Worm (Caenorhabditis elegans) whole organism, L4 larva: ENCODE data around the gene ZC513.14.

ENCODE experiments used
- D1046.2 ChIP-seq: fragments of 200-800 bp; sonication (Bioruptor generic); IDR thresholded peaks from 2 replicates; pipeline ENCODE4 v1.3.6; 2022; ENCODE audit warnings: missing genetic modification characterization, missing compliant biosample characterization
- F10B5.3 ChIP-seq: sonication (generic microtip); optimal IDR thresholded peaks from 2 replicates; lab custom pipeline; 2016; ENCODE audit warnings: mild to moderate bottlenecking, missing genetic modification characterization, missing compliant biosample characterization
- F26F4.8 ChIP-seq: fragments of 200-800 bp; sonication (Bioruptor generic); conservative IDR thresholded peaks from 2 replicates; pipeline ENCODE4 v1.3.6; 2022; ENCODE audit warnings: missing genetic modification characterization, missing compliant biosample characterization
- R02D3.7 ChIP-seq: fragments of 150-350 bp; sonication (generic microtip); optimal IDR thresholded peaks from 3 replicates; lab custom pipeline; 2014; ENCODE audit warnings: missing biosample characterization, missing genetic modification characterization
- Y105C5A.15 ChIP-seq: fragments of 200-800 bp; sonication (Bioruptor generic); IDR thresholded peaks from 2 replicates; pipeline ENCODE4 v1.3.6; 2022; ENCODE audit warnings: missing genetic modification characterization, missing compliant biosample characterization
- ZK337.2 ChIP-seq: fragments of 200-800 bp; sonication (Bioruptor generic); IDR thresholded peaks from 2 replicates; pipeline ENCODE4 v1.3.6; 2022; ENCODE audit warnings: missing genetic modification reagents, missing genetic modification characterization, missing compliant biosample characterization
- aly-2 ChIP-seq: sonication (generic microtip); optimal IDR thresholded peaks from 2 replicates; lab custom pipeline; 2018; ENCODE audit warnings: missing biosample characterization, missing genetic modification characterization
- ceh-20 ChIP-seq: fragments of 200-800 bp; sonication (Bioruptor generic); IDR thresholded peaks from 2 replicates; pipeline ENCODE4 v1.3.6; 2022; ENCODE audit warnings: missing genetic modification reagents, missing genetic modification characterization, missing compliant biosample characterization
- ceh-44 ChIP-seq: fragments of 200-800 bp; sonication (Bioruptor generic); IDR thresholded peaks from 2 replicates; pipeline ENCODE4 v1.3.6; 2022; ENCODE audit warnings: missing genetic modification reagents, missing genetic modification characterization, missing compliant biosample characterization
- ceh-82 ChIP-seq: sonication (generic microtip); optimal IDR thresholded peaks from 2 replicates; lab custom pipeline; 2017; ENCODE audit warnings: missing biosample characterization, missing genetic modification characterization
- ctbp-1 ChIP-seq: fragments of 200-800 bp; sonication (Bioruptor generic); IDR thresholded peaks from 2 replicates; pipeline ENCODE4 v1.3.6; 2022; ENCODE audit warnings: missing genetic modification reagents, missing genetic modification characterization, missing compliant biosample characterization
- hif-1 ChIP-seq, 2 experiments: sonication (generic microtip); optimal IDR thresholded peaks; 2 replicates each; lab custom pipeline; 2016 to 2017; ENCODE audit warnings: missing compliant biosample characterization in 2 of 2, missing genetic modification characterization in 2 of 2, missing genetic modification reagents in 2 of 2, missing genotype in 2 of 2, mild to moderate bottlenecking in 1 of 2
- hlh-30 ChIP-seq: sonication (generic microtip); optimal IDR thresholded peaks from 2 replicates; lab custom pipeline; 2017; ENCODE audit warnings: antibody characterized with exemption, mild to moderate bottlenecking, missing genetic modification characterization, missing compliant biosample characterization; ENCODE audit not compliant: insufficient read depth
- lin-13 ChIP-seq: fragments of 150-350 bp; optimal IDR thresholded peaks from 2 replicates; lab custom pipeline; 2014; ENCODE audit warnings: missing biosample characterization, missing genetic modification reagents, missing genetic modification characterization
- madf-9 ChIP-seq: fragments of 200-800 bp; sonication (Bioruptor generic); conservative IDR thresholded peaks from 2 replicates; pipeline ENCODE4 v1.3.6; 2022; ENCODE audit warnings: missing genetic modification reagents, missing genetic modification characterization, missing compliant biosample characterization
- mdl-1 ChIP-seq, 2 experiments: fragments of 150-350 bp in 1 of 2; sonication (generic microtip) in 1 of 2; optimal IDR thresholded peaks; 2 replicates each; lab custom pipeline; 2014 to 2017; ENCODE audit warnings: missing biosample characterization in 2 of 2, missing genetic modification characterization in 2 of 2
- mep-1 ChIP-seq: fragments of 150-350 bp; sonication (generic microtip); optimal IDR thresholded peaks from 3 replicates; lab custom pipeline; 2014; ENCODE audit warnings: missing biosample characterization, missing genetic modification characterization
- nhr-10 ChIP-seq: fragments of 150-350 bp; optimal IDR thresholded peaks from 2 replicates; lab custom pipeline; 2014; ENCODE audit warnings: missing biosample characterization, missing genetic modification characterization
- nhr-237 ChIP-seq: sonication (generic microtip); optimal IDR thresholded peaks from 2 replicates; lab custom pipeline; 2017; ENCODE audit warnings: missing biosample characterization, missing genetic modification characterization
- nhr-28 ChIP-seq: fragments of 150-350 bp; optimal IDR thresholded peaks from 2 replicates; lab custom pipeline; 2014; ENCODE audit warnings: missing biosample characterization, missing genetic modification characterization
- nhr-48 ChIP-seq: sonication (generic microtip); optimal IDR thresholded peaks from 2 replicates; lab custom pipeline; 2016; ENCODE audit warnings: mild to moderate bottlenecking, missing genetic modification characterization, missing compliant biosample characterization
- rbr-2 ChIP-seq: sonication (generic microtip); optimal IDR thresholded peaks from 2 replicates; lab custom pipeline; 2016; ENCODE audit warnings: missing genotype, missing genetic modification characterization, missing compliant biosample characterization
- snpc-1.2 ChIP-seq: fragments of 200-800 bp; sonication (Bioruptor generic); IDR thresholded peaks from 2 replicates; pipeline ENCODE4 v1.3.6; 2022; ENCODE audit warnings: missing genetic modification reagents, missing genetic modification characterization, missing compliant biosample characterization
- spr-1 ChIP-seq: sonication (generic microtip); optimal IDR thresholded peaks from 2 replicates; lab custom pipeline; 2016; ENCODE audit warnings: mild to moderate bottlenecking, missing genetic modification characterization, missing compliant biosample characterization
- tag-97 ChIP-seq: fragments of 200-800 bp; sonication (Bioruptor generic); IDR thresholded peaks from 2 replicates; pipeline ENCODE4 v1.3.6; 2022; ENCODE audit warnings: missing genetic modification characterization, missing compliant biosample characterization
- tra-1 ChIP-seq: fragments of 200-800 bp; sonication (Bioruptor generic); IDR thresholded peaks from 2 replicates; pipeline ENCODE4 v1.3.6; 2022; ENCODE audit warnings: missing genetic modification reagents, missing genetic modification characterization, missing compliant biosample characterization
- unc-39 ChIP-seq: sonication (generic microtip); optimal IDR thresholded peaks from 2 replicates; lab custom pipeline; 2017; ENCODE audit warnings: missing biosample characterization, missing genetic modification characterization
- unc-62 ChIP-seq, 3 experiments: fragments of 150-350 bp in 1 of 3; sonication (generic microtip); optimal IDR thresholded peaks in 2 of 3; peaks in 1 of 3; 1 replicate in 1 of 3; 2 replicates in 2 of 3; lab custom pipeline; 2014 to 2017; ENCODE audit warnings: missing biosample characterization in 3 of 3, missing genetic modification characterization in 3 of 3, missing genetic modification reagents in 3 of 3, missing genotype in 1 of 3
- zag-1 ChIP-seq: fragments of 150-350 bp; optimal IDR thresholded peaks from 2 replicates; lab custom pipeline; 2014; ENCODE audit warnings: missing biosample characterization, missing genetic modification characterization
- ztf-11 ChIP-seq: fragments of 150-350 bp; optimal IDR thresholded peaks from 2 replicates; lab custom pipeline; 2014; ENCODE audit warnings: missing biosample characterization, missing genetic modification characterization
- ztf-7 ChIP-seq: fragments of 150-350 bp; optimal IDR thresholded peaks from 2 replicates; lab custom pipeline; 2014; ENCODE audit warnings: missing biosample characterization, missing genetic modification characterization

The ZC513.14 gene

DNA sequence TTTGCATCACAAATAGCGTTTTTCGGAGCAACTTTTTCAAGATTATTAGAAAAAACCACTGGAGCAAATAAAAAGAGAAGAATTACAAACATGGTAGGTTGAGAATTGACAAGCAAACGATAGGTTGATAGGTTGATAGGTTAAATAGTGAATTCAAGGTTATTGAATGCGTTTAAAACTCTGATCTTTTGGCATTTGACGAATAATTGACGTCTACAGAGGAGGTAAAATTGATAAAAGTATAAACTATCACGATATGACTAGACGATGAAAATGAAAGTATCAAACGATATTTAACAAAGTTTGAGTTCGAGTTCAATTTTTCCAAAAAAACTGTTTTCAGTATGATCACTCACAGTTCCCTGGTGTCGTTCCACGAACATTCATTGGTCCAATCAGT, at the start of gene ZC513.14:
TSS of gene ZC513.14 (minus strand) at position 101 of the 400 bp plus-strand sequence.
- TF ChIP-seq zag-1 (tag; lab: Kevin White, UChicago) (no peak), ceh-82 (tag; lab: Kevin White, UChicago) (no peak), tag-97 (GFP tag; lab: Robert Waterston, UW) (no peak), F26F4.8 (no peak), D1046.2 (GFP tag; lab: Robert Waterston, UW) (no peak), spr-1 (tag; lab: Kevin White, UChicago) (no peak), rbr-2 (no peak), snpc-1.2 (GFP tag; lab: Robert Waterston, UW) (no peak), unc-62 (GFP tag; optimal IDR thresholded peaks at IDR 0.05 in 1 of 2; lab: Kevin White, UChicago) (no peak), unc-62 (tag; optimal IDR thresholded peaks at IDR 0.05; lab: Kevin White, UChicago) (no peak), aly-2 (tag; lab: Kevin White, UChicago) (no peak), lin-13 (GFP tag; lab: Kevin White, UChicago) (no peak), ztf-7 (no peak), R02D3.7 (tag; lab: Kevin White, UChicago) (no peak)

DNA sequence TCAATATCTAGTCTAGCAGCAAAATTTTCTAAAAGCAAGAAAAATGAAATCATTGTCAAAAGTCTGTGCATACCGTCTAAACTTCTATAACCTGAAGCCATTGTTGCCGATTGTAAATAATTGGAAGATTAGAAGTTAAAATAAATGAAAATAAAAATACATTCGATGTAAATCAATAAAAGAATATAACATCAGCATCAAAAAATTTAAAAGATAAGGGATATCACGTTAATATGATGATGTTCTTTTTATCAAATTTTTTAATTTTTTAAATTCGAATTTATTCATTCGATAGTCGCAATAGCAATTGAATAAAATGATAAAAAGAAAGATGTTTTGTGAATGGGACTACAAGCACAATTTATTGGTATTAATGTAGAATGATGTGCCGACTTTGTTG, 49.3 kb upstream of the ZC513.14 start, which contains the start of gene C09H5.7:
TSS of gene C09H5.7 (minus strand) at position 101 of the 400 bp plus-strand sequence.
- no peak for TF ChIP-seq F10B5.3 (tag; lab: Kevin White, UChicago)

DNA sequence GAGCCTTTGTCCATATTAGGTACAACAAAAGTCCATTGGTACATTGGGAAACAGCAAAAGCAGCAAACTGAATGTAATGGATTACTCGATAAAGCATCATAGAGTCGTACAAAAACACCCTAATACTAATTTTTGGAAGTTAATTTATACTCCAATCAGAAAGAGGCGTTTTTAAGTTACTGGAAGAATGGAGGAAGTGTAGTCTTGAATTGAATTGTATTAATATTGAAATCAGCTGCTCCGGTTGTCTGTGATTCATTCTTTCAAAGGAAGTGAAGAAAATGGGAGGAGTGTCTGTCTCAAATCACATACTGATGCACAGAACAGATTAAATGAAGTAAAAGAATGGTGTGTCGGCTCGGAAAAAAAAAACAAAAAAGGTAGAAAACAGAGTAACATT, 45.7 kb upstream of the ZC513.14 start, which contains the start of gene str-131:
TSS of gene str-131 (minus strand) at position 101 of the 400 bp plus-strand sequence.
- TF ChIP-seq ceh-20 (GFP tag; lab: Robert Waterston, UW) (no peak), nhr-48 (no peak)
- TF ChIP-seq, all 104 proteins: peak for 0

ce11 chrV:8079813-8080212, 44.0 kb upstream of the ZC513.14 start:
- TF ChIP-seq tag-97 (GFP tag; lab: Robert Waterston, UW) (no peak), mdl-1 (tag; optimal IDR thresholded peaks at IDR 0.05; lab: Kevin White, UChicago) (peak in 1 of 2 experiments; percentile 32), nhr-48 (peak; percentile 18), nhr-28 (peak; percentile 27)
- TF ChIP-seq, all 104 proteins: peak for 3

DNA sequence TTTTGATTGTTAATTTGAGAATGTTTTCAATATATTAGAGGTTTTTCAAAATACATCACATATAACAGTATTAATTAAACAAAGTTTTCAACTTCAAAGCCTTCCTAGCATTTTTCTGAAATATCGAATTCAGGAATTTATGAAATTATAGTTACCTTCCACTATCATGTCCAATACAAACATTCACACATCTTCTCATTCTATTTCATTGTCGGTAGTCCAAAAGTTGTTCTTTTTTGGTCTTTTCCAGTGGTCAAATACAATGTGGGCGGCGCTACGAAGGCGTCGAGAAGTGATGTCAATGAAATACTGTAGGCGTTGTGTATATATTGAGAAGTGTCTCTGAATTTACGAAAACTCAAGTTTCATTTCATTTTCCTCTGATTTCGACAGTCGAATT, 39.9 kb upstream of the ZC513.14 start, which contains the start of gene catp-3:
TSS of gene catp-3 (plus strand) at position 301 of the 400 bp plus-strand sequence.
- TF ChIP-seq ctbp-1 (GFP tag; lab: Robert Waterston, UW) (no peak), ztf-11 (no peak)
- TF ChIP-seq, all 104 proteins: peak for 0

- TF ChIP-seq tag-97 (GFP tag; lab: Robert Waterston, UW) (no peak), unc-62 (GFP tag; optimal IDR thresholded peaks at IDR 0.05 in 1 of 2; lab: Kevin White, UChicago) (peak in 1 of 2 experiments; percentile 80), unc-62 (tag; optimal IDR thresholded peaks at IDR 0.05; lab: Kevin White, UChicago) (no peak), nhr-28 (peak; percentile 52), mdl-1 (tag; optimal IDR thresholded peaks at IDR 0.05; lab: Kevin White, UChicago) (peak in 1 of 2 experiments; percentile 24), mep-1 (tag; lab: Kevin White, UChicago) (no peak), nhr-237 (tag; lab: Kevin White, UChicago) (no peak)
- TF ChIP-seq, all 104 proteins: peak for 3
These were observed 37.3 kb upstream of the ZC513.14 start for ce11 chrV:8073162-8073561.

DNA sequence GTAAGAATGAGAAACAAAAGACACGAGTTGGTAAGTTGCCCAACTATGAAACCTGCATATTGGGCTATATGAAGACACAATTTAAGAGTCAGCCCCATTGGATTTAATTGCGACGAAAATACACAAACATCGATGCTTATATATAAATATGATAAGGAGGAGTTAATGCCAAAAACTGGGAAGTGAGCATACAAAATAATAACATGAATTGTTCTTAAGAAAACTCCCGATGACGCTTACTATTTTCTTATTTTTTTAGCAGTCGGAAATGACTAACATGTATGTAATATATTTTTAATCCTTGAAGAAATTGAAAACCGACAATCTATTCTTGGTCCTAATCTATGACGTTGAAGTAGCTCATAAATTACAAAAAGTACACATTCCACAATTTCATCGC, 36.2 kb upstream of the ZC513.14 start, which contains the start of gene str-144:
TSS of gene str-144 (minus strand) at position 101 of the 400 bp plus-strand sequence.
- TF ChIP-seq ceh-82 (tag; lab: Kevin White, UChicago) = no peak
- no peak for TF ChIP-seq hlh-30 (tag; lab: Kevin White, UChicago)
- no peak for TF ChIP-seq tra-1
- no peak for TF ChIP-seq unc-39
- TF ChIP-seq nhr-10 (tag; lab: Kevin White, UChicago) = no peak
- TF ChIP-seq hif-1 (tag; optimal IDR thresholded peaks at IDR 0.05; lab: Kevin White, UChicago) = no peak
- no peak for TF ChIP-seq ZK337.2 (GFP tag; lab: Robert Waterston, UW)
- TF ChIP-seq ceh-44 (GFP tag; lab: Robert Waterston, UW) = no peak
- no peak for TF ChIP-seq tag-97 (GFP tag; lab: Robert Waterston, UW)
- TF ChIP-seq Y105C5A.15 (GFP tag; lab: Robert Waterston, UW) = no peak
- no peak for TF ChIP-seq madf-9 (GFP tag; lab: Robert Waterston, UW)
- TF ChIP-seq ztf-7 = no peak
